Worm (Caenorhabditis elegans): Measurements from ENCODE around the gene msp-76.

ce11 chrIV:9738194-9738593, 49.4 kb downstream of the msp-76 start, which contains the start of gene C28D4.10:
- TF ChIP-seq mdl-1 (tag; optimal IDR thresholded peaks at IDR 0.05) (no peak), ceh-16 (tag; optimal IDR thresholded peaks at IDR 0.05) (no peak), lsy-2 (tag; optimal IDR thresholded peaks at IDR 0.05) (no peak), skn-1 (tag; optimal IDR thresholded peaks at IDR 0.05) (no peak), nhr-11 (tag; optimal IDR thresholded peaks at IDR 0.05) (no peak), ZK546.5 (tag; optimal IDR thresholded peaks at IDR 0.05) (no peak), ama-1 (optimal IDR thresholded peaks at IDR 0.05) (no peak), unc-62 (GFP tag; optimal IDR thresholded peaks at IDR 0.05) (no peak), egl-27 (tag; optimal IDR thresholded peaks at IDR 0.05) (no peak)
